Worm (Caenorhabditis elegans): ENCODE data around the gene chtl-1.

ce11 chrX:5348529-5349148 lies 15.5 kb downstream of the chtl-1 start, which contains the start of gene syx-3:
- TF ChIP-seq snpc-4 (tag; optimal IDR thresholded peaks at IDR 0.05) (no peak), nhr-77 (tag; optimal IDR thresholded peaks at IDR 0.05) (no peak), unc-62 (GFP tag; optimal IDR thresholded peaks at IDR 0.05 in 1 of 2) (peak in 1 of 2 experiments; percentile 5), unc-62 (tag; optimal IDR thresholded peaks at IDR 0.05) (no peak)
